Fruit fly (Drosophila melanogaster) whole organism, pupa: ENCODE data around the gene Sdic1.

Source experiments
- CG10348 ChIP-seq: fragments of 200-800 bp; sonication (Bioruptor generic); IDR thresholded peaks from 2 replicates; pipeline ENCODE4 v1.3.6; 2022; ENCODE audit warnings: missing biosample characterization, missing genetic modification characterization
- CG12605 ChIP-seq: fragments of 200-800 bp; sonication (Bioruptor generic); IDR thresholded peaks from 2 replicates; pipeline ENCODE4 v1.3.6; 2022; ENCODE audit warnings: missing biosample characterization, missing genetic modification characterization
- CG13204 ChIP-seq: fragments of 200-800 bp; sonication (Bioruptor generic); optimal IDR thresholded peaks from 2 replicates; lab custom pipeline; 2018; ENCODE audit warnings: missing biosample characterization, mild to moderate bottlenecking, missing genetic modification characterization, moderate library complexity
- CG14655 ChIP-seq: fragments of 200-800 bp; sonication (Bioruptor generic); optimal IDR thresholded peaks from 3 replicates; lab custom pipeline; 2017; ENCODE audit warnings: mild to moderate bottlenecking, missing biosample characterization, missing genetic modification reagents, missing genetic modification characterization
- CG15710 ChIP-seq: fragments of 200-800 bp; sonication (Bioruptor generic); optimal IDR thresholded peaks from 2 replicates; lab custom pipeline; 2018; ENCODE audit warnings: missing biosample characterization, mild to moderate bottlenecking, missing genetic modification characterization, moderate library complexity
- CG17806 ChIP-seq: fragments of 200-800 bp; sonication (Bioruptor generic); optimal IDR thresholded peaks from 2 replicates; lab custom pipeline; 2018; ENCODE audit warnings: missing biosample characterization, mild to moderate bottlenecking, missing genetic modification characterization, moderate library complexity
- CG32121 ChIP-seq: fragments of 200-800 bp; sonication (Bioruptor generic); IDR thresholded peaks from 2 replicates; pipeline ENCODE4 v1.3.6; 2022; ENCODE audit warnings: missing biosample characterization, missing genetic modification characterization
- CG34367 ChIP-seq: fragments of 200-800 bp; sonication (Bioruptor generic); optimal IDR thresholded peaks from 2 replicates; lab custom pipeline; 2018; ENCODE audit warnings: missing biosample characterization, mild to moderate bottlenecking, missing genetic modification characterization
- CG4496 ChIP-seq: fragments of 200-800 bp; sonication (Bioruptor generic); IDR thresholded peaks from 3 replicates; pipeline ENCODE4 v1.3.6; 2022; ENCODE audit warnings: missing biosample characterization, missing genetic modification characterization
- CG8159 ChIP-seq: fragments of 200-800 bp; sonication (Bioruptor generic); optimal IDR thresholded peaks from 3 replicates; lab custom pipeline; 2018; ENCODE audit warnings: missing biosample characterization, mild to moderate bottlenecking, missing genetic modification characterization, moderate library complexity
- CG8301 ChIP-seq: fragments of 200-800 bp; sonication (Bioruptor generic); optimal IDR thresholded peaks from 2 replicates; lab custom pipeline; 2018; ENCODE audit warnings: missing biosample characterization, mild to moderate bottlenecking, missing genetic modification characterization
- CG9948 ChIP-seq: fragments of 200-800 bp; sonication (Bioruptor generic); optimal IDR thresholded peaks from 2 replicates; lab custom pipeline; 2018; ENCODE audit warnings: missing biosample characterization, mild to moderate bottlenecking, missing genetic modification characterization, moderate library complexity
- D1 ChIP-seq: fragments of 200-800 bp; sonication (Bioruptor generic); optimal IDR thresholded peaks from 2 replicates; lab custom pipeline; 2018; ENCODE audit warnings: missing biosample characterization, mild to moderate bottlenecking, missing genetic modification characterization, moderate library complexity
- EcR ChIP-seq: fragments of 200-800 bp; sonication (Bioruptor generic); optimal IDR thresholded peaks from 3 replicates; lab custom pipeline; 2019; ENCODE audit warnings: missing biosample characterization, missing genetic modification characterization, mild to moderate bottlenecking, moderate library complexity, missing genetic modification reagents
- Ets98B ChIP-seq: fragments of 200-800 bp; sonication (Bioruptor generic); IDR thresholded peaks from 2 replicates; pipeline ENCODE4 v1.3.6; 2022; ENCODE audit warnings: missing biosample characterization, missing genetic modification characterization
- Pif1A ChIP-seq: fragments of 200-800 bp; sonication (Bioruptor generic); optimal IDR thresholded peaks from 3 replicates; lab custom pipeline; 2016; ENCODE audit warnings: missing biosample characterization, missing genetic modification characterization
- Pif1B ChIP-seq: fragments of 200-800 bp; sonication (Bioruptor generic); optimal IDR thresholded peaks from 3 replicates; lab custom pipeline; 2016; ENCODE audit warnings: missing biosample characterization, missing genetic modification characterization
- Snoo ChIP-seq: fragments of 200-800 bp; sonication (Bioruptor generic); optimal IDR thresholded peaks from 3 replicates; lab custom pipeline; 2017; ENCODE audit warnings: missing biosample characterization, mild to moderate bottlenecking, missing genetic modification characterization, inconsistent platforms
- fd96Ca ChIP-seq: fragments of 200-800 bp; sonication (Bioruptor generic); IDR thresholded peaks from 3 replicates; pipeline ENCODE4 v1.3.6; 2022; ENCODE audit warnings: missing biosample characterization, missing genetic modification characterization
- gl ChIP-seq: fragments of 200-800 bp; sonication (Bioruptor generic); optimal IDR thresholded peaks from 2 replicates; lab custom pipeline; 2018; ENCODE audit warnings: missing biosample characterization, mild to moderate bottlenecking, missing genetic modification characterization
- rn ChIP-seq: fragments of 200-800 bp; sonication (Bioruptor generic); IDR thresholded peaks from 2 replicates; pipeline ENCODE4 v1.3.6; 2022; ENCODE audit warnings: missing biosample characterization, missing genetic modification characterization

Sdic1 gene

DNA sequence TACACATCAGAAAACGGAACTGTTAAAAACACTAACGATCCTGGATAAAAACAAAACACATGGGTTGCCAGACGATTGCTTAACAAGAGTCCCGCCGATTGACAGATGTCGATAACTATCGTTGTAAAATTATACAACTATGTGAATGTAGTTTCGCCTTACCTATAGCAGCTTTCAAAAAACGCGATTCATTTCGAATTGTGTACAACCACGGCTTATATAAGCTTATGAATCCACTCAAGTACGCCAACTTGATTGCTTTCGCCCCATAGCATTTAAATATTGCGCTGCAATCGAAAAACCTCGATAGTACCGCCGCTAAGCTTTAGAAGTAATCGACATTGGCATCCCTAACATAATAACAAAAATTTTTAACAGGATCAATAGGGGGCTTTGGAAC lies 8.5 kb downstream of the Sdic1 start, which contains the start of the genes CG9581 and CG9578:
Gene CG9581, minus strand, starts transcription at position 84 of the 400 bp plus-strand sequence.
Gene CG9578, plus strand, starts transcription at position 325 of the 400 bp plus-strand sequence.
- TF ChIP-seq CG14655 (GFP tag; lab: Kevin White, UChicago) (no peak), CG8301 (no peak), rn (GFP tag; lab: Robert Waterston, UW) (no peak), D1 (tag; lab: Kevin White, UChicago) (no peak), CG12605 (GFP tag; lab: Robert Waterston, UW) (no peak), EcR (GFP tag; lab: Kevin White, UChicago) (no peak), gl (tag; lab: Kevin White, UChicago) (no peak), CG13204 (GFP tag; lab: Kevin White, UChicago) (no peak), CG34367 (tag; lab: Kevin White, UChicago) (no peak), CG32121 (GFP tag; lab: Robert Waterston, UW) (no peak), Pif1A (GFP tag; lab: Kevin White, UChicago) (no peak), fd96Ca (GFP tag; lab: Robert Waterston, UW) (no peak), Pif1B (GFP tag; lab: Kevin White, UChicago) (no peak), CG10348 (no peak), CG17806 (tag; lab: Kevin White, UChicago) (no peak), CG9948 (tag; lab: Kevin White, UChicago) (no peak), CG4496 (GFP tag; lab: Robert Waterston, UW) (no peak), Snoo (tag; lab: Kevin White, UChicago) (no peak)

DNA sequence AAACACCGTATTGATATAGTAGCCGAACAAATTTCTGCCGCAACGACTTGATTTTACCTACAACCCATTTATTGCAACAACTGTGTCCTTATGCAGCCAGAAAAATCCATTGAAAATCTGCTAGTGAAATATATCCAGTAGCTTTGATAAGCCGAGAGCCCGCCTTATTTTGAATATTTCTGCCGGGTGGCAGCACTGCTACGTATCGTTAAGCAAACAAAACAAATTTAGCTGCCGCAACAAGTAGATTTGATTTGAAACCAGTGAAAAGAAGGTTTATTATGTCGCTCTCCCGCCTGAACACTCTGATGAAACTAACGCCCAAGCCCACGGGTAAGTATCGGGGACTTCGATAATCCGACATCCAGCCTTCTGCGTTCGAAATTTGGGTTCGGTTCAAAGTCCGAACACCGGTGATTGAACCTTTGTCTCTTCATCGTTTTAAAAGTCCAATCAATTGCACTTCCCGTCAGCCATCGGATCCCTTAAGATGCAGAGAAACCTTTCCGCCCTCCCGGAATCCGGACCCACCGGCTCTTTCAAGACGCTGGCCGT lies 11.9 kb downstream of the Sdic1 start, which contains the start of gene CG9577:
Gene CG9577, plus strand, starts transcription at position 190 of the 555 bp plus-strand sequence.
- no peak for TF ChIP-seq CG10348
- TF ChIP-seq CG34367 (tag; lab: Kevin White, UChicago) = peak; percentile 64
- peak; percentile 37 for TF ChIP-seq CG15710
- peak; percentile 66 for TF ChIP-seq CG14655 (GFP tag; lab: Kevin White, UChicago)
- peak; percentile 21; the same call in 1 of the 3 replicates for TF ChIP-seq fd96Ca (GFP tag; lab: Robert Waterston, UW)
- peak; percentile 87 for TF ChIP-seq EcR (GFP tag; lab: Kevin White, UChicago)
- TF ChIP-seq rn (GFP tag; lab: Robert Waterston, UW) = no peak
- peak; percentile 48 for TF ChIP-seq CG8301
- TF ChIP-seq gl (tag; lab: Kevin White, UChicago) = peak; percentile 93
- peak; percentile 78 for TF ChIP-seq CG12605 (GFP tag; lab: Robert Waterston, UW)
- peak; percentile 49 for TF ChIP-seq Pif1A (GFP tag; lab: Kevin White, UChicago)
- TF ChIP-seq CG9948 (tag; lab: Kevin White, UChicago) = no peak
- peak; percentile 48 for TF ChIP-seq Pif1B (GFP tag; lab: Kevin White, UChicago)
- no peak for TF ChIP-seq CG32121 (GFP tag; lab: Robert Waterston, UW)
- peak; percentile 21; the same call in 1 of the 2 replicates for TF ChIP-seq Ets98B (GFP tag; lab: Robert Waterston, UW)
- TF ChIP-seq CG8159 (tag; lab: Kevin White, UChicago) = peak; percentile 30
- peak; percentile 82 for TF ChIP-seq CG13204 (GFP tag; lab: Kevin White, UChicago)
- peak; percentile 39 for TF ChIP-seq Snoo (tag; lab: Kevin White, UChicago)
- peak; percentile 60; the same call in 1 of the 3 replicates for TF ChIP-seq CG4496 (GFP tag; lab: Robert Waterston, UW)
- no peak for TF ChIP-seq D1 (tag; lab: Kevin White, UChicago)
- peak; percentile 32 for TF ChIP-seq CG17806 (tag; lab: Kevin White, UChicago)

DNA sequence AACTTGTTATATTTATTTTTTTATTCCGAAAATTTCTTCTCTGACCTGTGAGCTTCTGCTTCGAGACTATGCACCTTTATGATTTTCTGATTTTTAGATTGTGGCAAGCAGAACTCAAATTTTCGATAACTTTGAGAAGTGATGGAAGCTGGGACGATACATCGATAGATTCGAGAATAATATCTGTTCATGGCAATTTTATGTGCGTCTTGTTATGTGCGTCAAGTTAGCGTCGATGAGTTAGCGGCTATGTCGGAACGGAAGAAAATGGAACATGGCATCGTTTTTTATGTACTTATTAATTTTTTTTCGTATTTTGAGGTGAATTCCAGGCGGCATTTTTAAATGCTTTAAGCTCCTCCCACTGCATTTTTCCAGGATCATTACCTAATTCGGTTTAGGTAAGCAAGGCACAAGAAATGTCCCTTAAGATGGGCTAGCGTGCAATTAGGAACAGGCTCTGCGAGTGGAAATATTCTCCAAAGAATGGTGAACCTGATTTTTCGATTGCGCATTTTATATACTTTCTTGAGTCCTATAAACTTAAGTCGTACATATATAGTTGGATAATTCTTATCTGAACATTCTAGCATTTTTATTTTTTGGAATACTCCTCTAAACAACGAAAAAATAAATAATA lies 12.5 kb downstream of the Sdic1 start, which contains the start of gene Phf7:
Gene Phf7, minus strand, starts transcription at position 58 of the 640 bp plus-strand sequence.
- TF ChIP-seq fd96Ca (GFP tag; lab: Robert Waterston, UW) = peak; percentile 10; the same call in 1 of the 3 replicates
- peak; percentile 0 for TF ChIP-seq CG15710
- no peak for TF ChIP-seq Pif1A (GFP tag; lab: Kevin White, UChicago)
- TF ChIP-seq CG8301 = no peak
- no peak for TF ChIP-seq Snoo (tag; lab: Kevin White, UChicago)
- no peak for TF ChIP-seq CG10348

DNA sequence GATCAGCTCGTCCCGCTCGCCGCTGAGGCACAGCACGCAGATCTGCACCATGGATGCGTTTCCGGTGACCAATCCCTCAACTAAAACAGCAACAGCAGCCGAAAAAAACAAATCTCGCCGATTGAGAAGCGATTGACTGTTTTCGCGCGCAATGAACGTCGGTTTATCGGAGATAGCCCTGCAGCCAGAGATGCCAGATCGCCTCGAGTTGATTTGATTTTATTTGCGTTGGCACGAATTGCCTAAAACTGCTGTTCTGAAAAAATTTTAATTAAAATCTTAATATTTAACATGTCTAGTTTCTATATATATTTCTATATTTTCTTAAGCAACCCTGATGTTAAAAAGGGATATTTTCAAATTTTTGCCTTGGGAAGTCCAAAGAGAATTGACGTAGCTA lies 15.9 kb downstream of the Sdic1 start:
- no peak for TF ChIP-seq CG14655 (GFP tag; lab: Kevin White, UChicago)
- TF ChIP-seq CG9948 (tag; lab: Kevin White, UChicago) = no peak
- no peak for TF ChIP-seq Ets98B (GFP tag; lab: Robert Waterston, UW)
- TF ChIP-seq CG8159 (tag; lab: Kevin White, UChicago) = no peak
- TF ChIP-seq CG4496 (GFP tag; lab: Robert Waterston, UW) = no peak
- TF ChIP-seq, all 21 proteins: peak for 0

DNA sequence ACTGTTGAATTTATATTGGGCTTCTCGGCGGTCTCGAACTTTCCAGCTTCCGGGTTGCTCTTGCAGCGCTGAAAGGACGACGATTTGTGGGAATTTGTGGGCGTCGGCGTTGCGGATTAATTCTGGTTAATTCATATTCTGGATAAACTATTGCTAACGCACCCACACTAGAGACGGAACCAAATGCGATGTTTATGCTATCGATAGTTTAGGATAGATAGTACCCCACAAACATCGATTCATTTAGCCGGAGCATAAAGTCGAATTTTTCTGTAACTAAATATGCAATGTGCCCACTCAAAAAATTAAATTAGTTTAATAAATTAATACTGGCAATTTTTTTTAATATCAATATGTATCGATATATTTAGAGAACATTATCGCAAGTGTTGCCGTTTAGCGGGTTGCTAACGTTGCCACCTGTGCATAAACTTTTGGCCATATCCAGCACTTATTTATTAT lies 18.7 kb downstream of the Sdic1 start, which contains the start of gene Rab35:
Gene Rab35, minus strand, starts transcription at position 194 of the 462 bp plus-strand sequence.
- TF ChIP-seq CG4496 (GFP tag; lab: Robert Waterston, UW) (0 out of 3 replicates have a peak, but pooled peaks have one; percentile 20), gl (tag; lab: Kevin White, UChicago) (no peak), CG9948 (tag; lab: Kevin White, UChicago) (no peak), CG17806 (tag; lab: Kevin White, UChicago) (no peak), CG15710 (peak; percentile 3)
